Worm (Caenorhabditis elegans) whole organism, L1 larva: ENCODE measurements around the gene rpt-2.

ENCODE experiments used
- C34B4.2 ChIP-seq: sonication (generic microtip); optimal IDR thresholded peaks from 2 replicates; lab custom pipeline; 2017; ENCODE audit warnings: mild to moderate bottlenecking, missing genetic modification characterization, missing compliant biosample characterization
- F16B12.6 ChIP-seq: fragments of 150-350 bp; optimal IDR thresholded peaks from 2 replicates; lab custom pipeline; 2014; ENCODE audit warnings: missing biosample characterization, missing genetic modification characterization
- alr-1 ChIP-seq: fragments of 200-800 bp; sonication (Bioruptor generic); optimal IDR thresholded peaks from 2 replicates; lab custom pipeline; 2018; ENCODE audit warnings: borderline replicate concordance, mild to moderate bottlenecking, missing genetic modification characterization, missing compliant biosample characterization
- ama-1 ChIP-seq: fragments of 150-350 bp; optimal IDR thresholded peaks from 2 replicates; lab custom pipeline; 2014
- blmp-1 ChIP-seq: fragments of 150-350 bp; optimal IDR thresholded peaks from 2 replicates; lab custom pipeline; 2014; ENCODE audit warnings: missing biosample characterization, missing genetic modification characterization
- ceh-63 ChIP-seq: fragments of 200-800 bp; sonication (Bioruptor generic); optimal IDR thresholded peaks from 2 replicates; lab custom pipeline; 2018; ENCODE audit warnings: mild to moderate bottlenecking, missing genetic modification characterization, missing compliant biosample characterization
- ceh-82 ChIP-seq, 3 experiments: fragments of 150-350 bp in 1 of 3; sonication (generic microtip) in 2 of 3; optimal IDR thresholded peaks; 2 replicates each; lab custom pipeline; 2014 to 2017; ENCODE audit warnings: missing biosample characterization in 3 of 3, missing genetic modification characterization in 3 of 3
- ces-1 ChIP-seq: fragments of 150-350 bp; optimal IDR thresholded peaks from 2 replicates; lab custom pipeline; 2014; ENCODE audit warnings: missing biosample characterization, missing genetic modification reagents, missing genetic modification characterization
- dpl-1 ChIP-seq, 3 experiments: fragments of 150-350 bp in 2 of 3; sonication (generic microtip) in 1 of 3; optimal IDR thresholded peaks; 2 replicates each; lab custom pipeline; 2014 to 2017; ENCODE audit warnings: missing biosample characterization in 3 of 3, missing genetic modification characterization in 3 of 3, missing genetic modification reagents in 3 of 3
- efl-1 ChIP-seq, 4 experiments: fragments of 150-350 bp; optimal IDR thresholded peaks in 3 of 4; peaks in 1 of 4; 1 replicate in 1 of 4; 2 replicates in 3 of 4; lab custom pipeline; 2014; ENCODE audit warnings: missing biosample characterization in 2 of 4, missing genetic modification characterization in 2 of 4, missing genetic modification reagents in 2 of 4
- egl-13 ChIP-seq: sonication (generic microtip); optimal IDR thresholded peaks from 2 replicates; lab custom pipeline; 2016; ENCODE audit warnings: missing genotype, missing genetic modification reagents, missing genetic modification characterization, missing compliant biosample characterization
- egl-27 ChIP-seq, 2 experiments: fragments of 150-350 bp in 1 of 2; sonication (generic microtip); optimal IDR thresholded peaks; 3 replicates each; lab custom pipeline; 2017 to 2018; ENCODE audit warnings: missing biosample characterization in 2 of 2, missing genetic modification characterization in 2 of 2, missing genetic modification reagents in 2 of 2
- elt-2 ChIP-seq: sonication (generic microtip); optimal IDR thresholded peaks from 2 replicates; lab custom pipeline; 2016; ENCODE audit warnings: missing genetic modification characterization, mild to moderate bottlenecking, inconsistent platforms, missing compliant biosample characterization, missing genetic modification reagents
- fkh-10 ChIP-seq: sonication (generic microtip); optimal IDR thresholded peaks from 2 replicates; lab custom pipeline; 2017; ENCODE audit warnings: missing biosample characterization, missing genetic modification reagents, missing genetic modification characterization
- fkh-8 ChIP-seq: sonication (generic microtip); optimal IDR thresholded peaks from 2 replicates; lab custom pipeline; 2016; ENCODE audit warnings: mild to moderate bottlenecking, missing genetic modification characterization, missing compliant biosample characterization
- hlh-17 ChIP-seq: fragments of 200-800 bp; sonication (Bioruptor generic); optimal IDR thresholded peaks from 2 replicates; lab custom pipeline; 2018; ENCODE audit warnings: missing genetic modification characterization, mild to moderate bottlenecking, missing compliant biosample characterization, moderate library complexity, borderline replicate concordance
- irx-1 ChIP-seq: sonication (generic microtip); optimal IDR thresholded peaks from 2 replicates; lab custom pipeline; 2016; ENCODE audit warnings: missing genetic modification characterization, missing compliant biosample characterization
- jun-1 ChIP-seq: fragments of 150-350 bp; optimal IDR thresholded peaks from 2 replicates; lab custom pipeline; 2014; ENCODE audit warnings: missing biosample characterization, missing genetic modification reagents, missing genetic modification characterization
- lin-14 ChIP-seq: fragments of 200-800 bp; sonication (Bioruptor generic); optimal IDR thresholded peaks from 2 replicates; lab custom pipeline; 2018; ENCODE audit warnings: mild to moderate bottlenecking, missing genetic modification characterization, moderate library complexity, missing compliant biosample characterization
- lin-35 ChIP-seq, 2 experiments: fragments of 150-350 bp; optimal IDR thresholded peaks; 2 replicates each; lab custom pipeline; 2014; ENCODE audit warnings: missing biosample characterization in 2 of 2, missing genetic modification characterization in 2 of 2, missing genetic modification reagents in 2 of 2
- lsy-2 ChIP-seq, 2 experiments: fragments of 150-350 bp; optimal IDR thresholded peaks; 2 replicates each; lab custom pipeline; 2014; ENCODE audit warnings: missing biosample characterization in 2 of 2, missing genetic modification characterization in 2 of 2
- mdl-1 ChIP-seq, 2 experiments: fragments of 150-350 bp; optimal IDR thresholded peaks; 2 replicates each; lab custom pipeline; 2014 to 2017; ENCODE audit warnings: missing biosample characterization in 2 of 2, missing genetic modification characterization in 2 of 2, inconsistent platforms in 1 of 2
- nhr-47 ChIP-seq: sonication (generic microtip); optimal IDR thresholded peaks from 2 replicates; lab custom pipeline; 2016; ENCODE audit warnings: mild to moderate bottlenecking, missing genetic modification characterization, moderate library complexity, missing compliant biosample characterization
- nhr-71 ChIP-seq: sonication (generic microtip); optimal IDR thresholded peaks from 2 replicates; lab custom pipeline; 2016; ENCODE audit warnings: mild to moderate bottlenecking, missing genetic modification characterization, moderate library complexity, missing compliant biosample characterization
- nhr-77 ChIP-seq: fragments of 150-350 bp; optimal IDR thresholded peaks from 2 replicates; lab custom pipeline; 2014; ENCODE audit warnings: missing biosample characterization, missing genetic modification characterization
- nhr-85 ChIP-seq: sonication (generic microtip); peaks from one replicate; lab custom pipeline; 2016; ENCODE audit warnings: missing genetic modification characterization, inconsistent platforms, missing compliant biosample characterization
- pag-3 ChIP-seq: sonication (generic microtip); optimal IDR thresholded peaks from 2 replicates; lab custom pipeline; 2017; ENCODE audit warnings: missing genetic modification characterization, mild to moderate bottlenecking, missing compliant biosample characterization, antibody characterized with exemption, borderline replicate concordance; ENCODE audit not compliant: insufficient read depth
- pax-3 ChIP-seq: fragments of 200-800 bp; sonication (Bioruptor generic); optimal IDR thresholded peaks from 2 replicates; lab custom pipeline; 2018; ENCODE audit warnings: mild to moderate bottlenecking, missing genetic modification characterization, moderate library complexity, missing compliant biosample characterization
- pqm-1 ChIP-seq: sonication (generic microtip); optimal IDR thresholded peaks from 3 replicates; lab custom pipeline; 2017; ENCODE audit warnings: missing biosample characterization, missing genetic modification characterization
- rnt-1 ChIP-seq: sonication (generic microtip); optimal IDR thresholded peaks from 2 replicates; lab custom pipeline; 2016; ENCODE audit warnings: mild to moderate bottlenecking, missing genetic modification characterization, moderate library complexity, missing compliant biosample characterization
- snpc-4 ChIP-seq: fragments of 150-350 bp; optimal IDR thresholded peaks from 2 replicates; lab custom pipeline; 2014; ENCODE audit warnings: missing biosample characterization, missing genetic modification characterization
- snu-23 ChIP-seq: sonication (generic microtip); optimal IDR thresholded peaks from 2 replicates; lab custom pipeline; 2016; ENCODE audit warnings: missing genetic modification characterization, missing compliant biosample characterization
- sox-4 ChIP-seq: sonication (generic microtip); optimal IDR thresholded peaks from 2 replicates; lab custom pipeline; 2016; ENCODE audit warnings: missing genetic modification characterization, missing compliant biosample characterization
- tbx-2 ChIP-seq: sonication (generic microtip); optimal IDR thresholded peaks from 2 replicates; lab custom pipeline; 2016; ENCODE audit warnings: missing genetic modification characterization, missing compliant biosample characterization
- unc-30 ChIP-seq: sonication (generic microtip); optimal IDR thresholded peaks from 2 replicates; lab custom pipeline; 2017; ENCODE audit warnings: missing biosample characterization, missing genetic modification characterization
- unc-62 ChIP-seq: fragments of 150-350 bp; optimal IDR thresholded peaks from 2 replicates; lab custom pipeline; 2014; ENCODE audit warnings: missing biosample characterization, missing genetic modification reagents, missing genetic modification characterization
- unc-86 ChIP-seq: sonication (generic microtip); optimal IDR thresholded peaks from 2 replicates; lab custom pipeline; 2016; ENCODE audit warnings: missing genetic modification characterization, missing compliant biosample characterization
- unc-98 ChIP-seq: fragments of 200-800 bp; sonication (Bioruptor generic); IDR thresholded peaks from 2 replicates; pipeline ENCODE4 v1.3.6; 2022; ENCODE audit warnings: missing genetic modification characterization, missing compliant biosample characterization
- zip-4 ChIP-seq: fragments of 200-800 bp; sonication (Bioruptor generic); optimal IDR thresholded peaks from 2 replicates; lab custom pipeline; 2018; ENCODE audit warnings: mild to moderate bottlenecking, missing genetic modification characterization, moderate library complexity, missing compliant biosample characterization
- ztf-4 ChIP-seq: fragments of 150-350 bp; optimal IDR thresholded peaks from 2 replicates; lab custom pipeline; 2014; ENCODE audit warnings: missing biosample characterization, missing genetic modification characterization

rpt-2 gene

DNA sequence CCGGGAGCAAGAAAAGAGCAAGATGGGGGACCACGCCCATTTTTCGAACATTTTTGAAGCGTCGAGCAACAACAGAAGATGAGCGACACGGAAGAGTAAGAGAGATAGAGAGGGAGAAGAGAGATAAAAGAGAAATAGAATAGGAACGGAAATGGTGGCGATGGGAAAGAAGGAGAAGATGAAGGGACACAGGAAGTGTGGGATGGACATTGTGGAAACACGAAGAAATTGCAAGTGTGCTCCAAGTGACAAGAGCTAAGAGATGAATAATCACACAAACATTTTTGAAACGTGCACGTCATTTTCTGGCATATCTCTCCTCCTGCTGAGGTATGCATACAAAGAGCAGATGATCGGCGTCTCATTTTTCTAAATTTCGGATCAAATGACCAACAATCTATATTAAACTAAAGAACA, 13.1 kb upstream of the rpt-2 start:
- TF ChIP-seq lsy-2 (tag; optimal IDR thresholded peaks at IDR 0.05; lab: Kevin White, UChicago): peak in 1 of 2 experiments; percentile 40
- peak; percentile 15 for TF ChIP-seq rnt-1 (tag; lab: Kevin White, UChicago)
- TF ChIP-seq tbx-2: peak; percentile 6
- TF ChIP-seq pag-3 (tag; lab: Kevin White, UChicago): peak; percentile 57
- TF ChIP-seq nhr-71: peak; percentile 33
- peak; percentile 1 for TF ChIP-seq snu-23
- TF ChIP-seq hlh-17: no peak
- TF ChIP-seq pax-3: no peak
- peak in 1 of 3 experiments; percentile 22 for TF ChIP-seq ceh-82 (tag; optimal IDR thresholded peaks at IDR 0.05; lab: Kevin White, UChicago)
- no peak for TF ChIP-seq zip-4 (GFP tag; lab: Kevin White, UChicago)
- TF ChIP-seq fkh-10 (GFP tag; lab: Kevin White, UChicago): no peak
- TF ChIP-seq fkh-8 (tag; lab: Kevin White, UChicago): peak; percentile 16
- TF ChIP-seq efl-1 (optimal IDR thresholded peaks at IDR 0.05; lab: Kevin White, UChicago): peak; percentile 11 to 12
- peak in 1 of 2 experiments; percentile 19 for TF ChIP-seq efl-1 (GFP tag; optimal IDR thresholded peaks at IDR 0.05 in 1 of 2; lab: Kevin White, UChicago)
- peak in 1 of 2 experiments; percentile 1 for TF ChIP-seq lin-35 (GFP tag; optimal IDR thresholded peaks at IDR 0.05; lab: Kevin White, UChicago)
- peak; percentile 8 for TF ChIP-seq snpc-4 (tag; lab: Kevin White, UChicago)
- no peak for TF ChIP-seq nhr-77 (tag; lab: Kevin White, UChicago)
- TF ChIP-seq nhr-47: peak; percentile 22
- peak; percentile 89 for TF ChIP-seq lin-14
- TF ChIP-seq pqm-1 (tag; lab: Kevin White, UChicago): no peak
- TF ChIP-seq, all 84 proteins: peak for 13

DNA sequence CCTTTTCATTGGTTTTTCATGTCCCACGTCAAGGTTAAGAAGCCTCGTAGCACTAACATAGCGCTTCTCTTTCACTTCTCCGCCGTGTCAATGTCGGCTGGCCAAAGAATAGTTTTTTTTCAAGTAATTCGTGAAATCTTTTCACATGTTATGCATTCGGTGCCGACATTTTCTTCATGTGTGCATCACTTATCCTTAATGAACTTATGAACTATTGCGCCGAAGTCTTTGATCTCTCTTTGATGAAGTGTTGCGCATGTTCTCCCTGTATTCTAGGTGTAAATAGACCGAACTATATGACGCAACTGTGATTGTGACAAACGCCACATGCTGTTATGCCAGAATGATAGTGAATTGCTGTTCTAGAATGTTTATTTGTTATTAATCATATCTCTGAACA, 4.6 kb upstream of the rpt-2 start:
- TF ChIP-seq egl-27 (tag; optimal IDR thresholded peaks at IDR 0.05; lab: Kevin White, UChicago): no peak
- no peak for TF ChIP-seq sox-4 (tag; lab: Kevin White, UChicago)
- TF ChIP-seq blmp-1 (tag; lab: Kevin White, UChicago): peak; percentile 17
- TF ChIP-seq nhr-85: peak; percentile 3

ce11 chrV:6018944-6019450, 1.5 kb upstream of the rpt-2 start, which contains the start of gene picc-1:
TSS of gene picc-1 (plus strand) at chrV:6018994.
- TF ChIP-seq ces-1 (GFP tag; lab: Kevin White, UChicago) (no peak), nhr-71 (peak; percentile 16), egl-13 (tag; lab: Kevin White, UChicago) (no peak), unc-30 (tag; lab: Kevin White, UChicago) (no peak), ama-1 (lab: Kevin White, UChicago) (peak; percentile 85), mdl-1 (tag; optimal IDR thresholded peaks at IDR 0.05; lab: Kevin White, UChicago) (no peak), unc-86 (tag; lab: Kevin White, UChicago) (no peak), unc-62 (GFP tag; lab: Kevin White, UChicago) (no peak), ceh-63 (no peak), unc-98 (GFP tag; lab: Robert Waterston, UW) (no peak), ztf-4 (tag; lab: Kevin White, UChicago) (no peak), alr-1 (no peak), jun-1 (tag; lab: Kevin White, UChicago) (no peak), pqm-1 (tag; lab: Kevin White, UChicago) (no peak), nhr-47 (no peak), snu-23 (no peak), F16B12.6 (tag; lab: Kevin White, UChicago) (no peak), irx-1 (no peak), dpl-1 (GFP tag; optimal IDR thresholded peaks at IDR 0.05; lab: Kevin White, UChicago) (no peak), tbx-2 (no peak), elt-2 (peak; percentile 13), C34B4.2 (no peak)
- TF ChIP-seq, all 84 proteins: peak for 3
